Fruit fly (Drosophila melanogaster): Measurements from ENCODE around the gene CG17928.

DNA sequence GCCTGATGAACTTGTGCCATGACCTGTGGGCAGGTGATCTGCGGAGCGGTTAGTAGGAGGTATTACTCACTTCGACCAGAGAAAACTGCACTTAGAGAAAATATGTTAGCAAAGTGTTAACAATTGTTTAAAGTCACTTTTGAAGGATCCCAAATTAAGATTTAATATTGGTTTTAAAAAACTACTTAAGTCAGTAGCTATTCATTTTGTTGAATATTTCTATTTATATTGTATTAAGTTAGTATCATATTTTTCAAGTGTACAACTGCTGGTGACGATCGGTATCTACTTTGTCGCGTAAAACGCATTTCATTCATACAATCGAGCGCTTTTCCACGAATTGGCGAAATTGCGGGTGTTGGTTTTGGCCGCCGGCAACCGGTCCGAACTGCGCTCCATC is 12.3 kb downstream of the CG17928 start:
- no peak for TF ChIP-seq CTCF (optimal IDR thresholded peaks at IDR 0.05)
- no peak for TF ChIP-seq CG8478 (optimal IDR thresholded peaks at IDR 0.05)
